Worm (Caenorhabditis elegans) whole organism, early embryonic: ENCODE measurements around the gene Y39A1A.18.

Experiments
- B0310.2 ChIP-seq: sonication (generic microtip); optimal IDR thresholded peaks from 2 replicates; lab custom pipeline; 2016; ENCODE audit warnings: mild to moderate bottlenecking, missing genetic modification characterization, missing compliant biosample characterization
- F13C5.2 ChIP-seq: sonication (generic microtip); optimal IDR thresholded peaks from 2 replicates; lab custom pipeline; 2017; ENCODE audit warnings: mild to moderate bottlenecking, missing genetic modification characterization, inconsistent platforms, missing compliant biosample characterization
- ama-1 ChIP-seq: fragments of 150-350 bp; optimal IDR thresholded peaks from 2 replicates; lab custom pipeline; 2014
- ceh-36 ChIP-seq: sonication (generic microtip); optimal IDR thresholded peaks from 2 replicates; lab custom pipeline; 2016; ENCODE audit warnings: missing genetic modification characterization, inconsistent platforms, missing compliant biosample characterization
- ets-7 ChIP-seq: sonication (generic microtip); optimal IDR thresholded peaks from 2 replicates; lab custom pipeline; 2016; ENCODE audit warnings: missing genotype, missing genetic modification characterization, missing compliant biosample characterization
- flt-1 ChIP-seq: fragments of 200-800 bp; sonication (Bioruptor generic); IDR thresholded peaks from 2 replicates; pipeline ENCODE4 v1.3.6; 2022; ENCODE audit warnings: missing genetic modification characterization, missing compliant biosample characterization
- hmbx-1 ChIP-seq: sonication (generic microtip); optimal IDR thresholded peaks from 2 replicates; lab custom pipeline; 2016; ENCODE audit warnings: mild to moderate bottlenecking, missing genetic modification characterization, missing compliant biosample characterization
- hmg-4 ChIP-seq: fragments of 200-800 bp; sonication (Bioruptor generic); optimal IDR thresholded peaks from 2 replicates; lab custom pipeline; 2018; ENCODE audit warnings: mild to moderate bottlenecking, missing genetic modification characterization, missing compliant biosample characterization
- pes-1 ChIP-seq: fragments of 200-800 bp; sonication (Bioruptor generic); IDR thresholded peaks from 2 replicates; pipeline ENCODE4 v1.3.6; 2022; ENCODE audit warnings: missing genetic modification reagents, missing genetic modification characterization, missing compliant biosample characterization
- sea-1 ChIP-seq: fragments of 200-800 bp; sonication (Bioruptor generic); conservative IDR thresholded peaks from 2 replicates; pipeline ENCODE4 v1.3.6; 2022; ENCODE audit warnings: missing genetic modification characterization, missing compliant biosample characterization

DNA sequence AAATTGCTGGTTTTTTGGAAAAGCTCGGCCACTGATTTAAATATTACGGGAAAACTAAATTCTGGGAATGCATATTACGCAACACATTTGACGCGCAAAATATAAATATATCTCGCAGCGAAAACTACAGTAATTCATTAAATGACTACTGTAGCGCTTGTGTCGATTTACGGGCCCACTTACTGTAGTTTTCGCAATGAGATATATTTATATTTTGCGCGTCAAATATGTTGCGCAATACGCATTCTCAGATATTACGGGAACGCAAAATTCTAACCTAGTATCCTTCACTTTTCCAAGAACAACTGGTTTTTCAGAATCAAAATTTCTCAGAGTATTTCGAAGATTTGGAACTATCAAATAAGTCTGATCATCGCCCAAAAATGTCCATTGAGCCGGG lies 15.4 kb upstream of the Y39A1A.18 start:
- TF ChIP-seq ceh-36 (tag; lab: Kevin White, UChicago) (no peak), ama-1 (lab: Kevin White, UChicago) (no peak), hmg-4 (GFP tag; lab: Kevin White, UChicago) (no peak), pes-1 (no peak), F13C5.2 (tag; lab: Kevin White, UChicago) (no peak), hmbx-1 (tag; lab: Kevin White, UChicago) (no peak), ets-7 (tag; lab: Kevin White, UChicago) (no peak), flt-1 (no peak), sea-1 (GFP tag; lab: Robert Waterston, UW) (no peak), B0310.2 (tag; lab: Kevin White, UChicago) (no peak)
